Worm (Caenorhabditis elegans) whole organism, L2 larva: Measurements from ENCODE around the gene srz-62.

Source experiments
- C34F6.9 ChIP-seq: fragments of 150-350 bp; optimal IDR thresholded peaks from 2 replicates; lab custom pipeline; 2014; ENCODE audit warnings: missing biosample characterization, missing genetic modification characterization
- R02D3.7 ChIP-seq: fragments of 150-350 bp; optimal IDR thresholded peaks from 2 replicates; lab custom pipeline; 2014; ENCODE audit warnings: missing biosample characterization, missing genetic modification characterization
- Y55F3AM.14 ChIP-seq: fragments of 200-800 bp; sonication (Bioruptor generic); optimal IDR thresholded peaks from 2 replicates; lab custom pipeline; 2018; ENCODE audit warnings: mild to moderate bottlenecking, missing genetic modification characterization, missing compliant biosample characterization
- alr-1 ChIP-seq: fragments of 150-350 bp; optimal IDR thresholded peaks from 2 replicates; lab custom pipeline; 2014; ENCODE audit warnings: missing biosample characterization, missing genetic modification characterization
- aly-2 ChIP-seq: fragments of 150-350 bp; optimal IDR thresholded peaks from 2 replicates; lab custom pipeline; 2014; ENCODE audit warnings: missing biosample characterization, missing genetic modification characterization
- ama-1 ChIP-seq: fragments of 150-350 bp; optimal IDR thresholded peaks from 2 replicates; lab custom pipeline; 2018; ENCODE audit warnings: inconsistent platforms
- blmp-1 ChIP-seq: sonication (generic microtip); optimal IDR thresholded peaks from 2 replicates; lab custom pipeline; 2017; ENCODE audit warnings: missing genetic modification characterization, mild to moderate bottlenecking, missing compliant biosample characterization, antibody characterized with exemption, moderate library complexity; ENCODE audit not compliant: insufficient read depth
- crh-2 ChIP-seq: sonication (generic microtip); optimal IDR thresholded peaks from 2 replicates; lab custom pipeline; 2017; ENCODE audit warnings: missing biosample characterization, missing genetic modification characterization
- dmd-4 ChIP-seq: sonication (generic microtip); optimal IDR thresholded peaks from 2 replicates; lab custom pipeline; 2017; ENCODE audit warnings: missing biosample characterization, missing genetic modification characterization
- egl-27 ChIP-seq: sonication (generic microtip); optimal IDR thresholded peaks from 3 replicates; lab custom pipeline; 2017; ENCODE audit warnings: missing biosample characterization, missing genetic modification reagents, missing genetic modification characterization
- elt-1 ChIP-seq: fragments of 150-350 bp; optimal IDR thresholded peaks from 2 replicates; lab custom pipeline; 2014; ENCODE audit warnings: missing biosample characterization, missing genetic modification characterization
- elt-3 ChIP-seq: sonication (generic microtip); optimal IDR thresholded peaks from 2 replicates; lab custom pipeline; 2017; ENCODE audit warnings: missing biosample characterization, missing genetic modification characterization
- fos-1 ChIP-seq: fragments of 150-350 bp; optimal IDR thresholded peaks from 2 replicates; lab custom pipeline; 2014; ENCODE audit warnings: missing biosample characterization, missing genetic modification characterization
- gmeb-1 ChIP-seq: fragments of 150-350 bp; optimal IDR thresholded peaks from 2 replicates; lab custom pipeline; 2014; ENCODE audit warnings: missing biosample characterization, missing genetic modification characterization
- lin-39 ChIP-seq: fragments of 150-350 bp; optimal IDR thresholded peaks from 2 replicates; lab custom pipeline; 2014; ENCODE audit warnings: missing biosample characterization, missing genetic modification reagents, missing genetic modification characterization
- lsy-2 ChIP-seq, 2 experiments: fragments of 150-350 bp in 1 of 2; sonication (generic microtip) in 1 of 2; optimal IDR thresholded peaks; 2 replicates each; lab custom pipeline; 2014 to 2017; ENCODE audit warnings: missing biosample characterization in 2 of 2, missing genetic modification characterization in 2 of 2
- mab-5 ChIP-seq: fragments of 150-350 bp; optimal IDR thresholded peaks from 2 replicates; lab custom pipeline; 2014; ENCODE audit warnings: missing biosample characterization, missing genetic modification characterization
- mdl-1 ChIP-seq, 2 experiments: fragments of 150-350 bp in 1 of 2; sonication (generic microtip) in 1 of 2; optimal IDR thresholded peaks; 2 replicates each; lab custom pipeline; 2017; ENCODE audit warnings: missing biosample characterization in 2 of 2, missing genetic modification characterization in 2 of 2
- nhr-11 ChIP-seq: fragments of 150-350 bp; optimal IDR thresholded peaks from 2 replicates; lab custom pipeline; 2014; ENCODE audit warnings: missing biosample characterization, missing genetic modification characterization
- nhr-12 ChIP-seq: fragments of 150-350 bp; optimal IDR thresholded peaks from 2 replicates; lab custom pipeline; 2014; ENCODE audit warnings: missing biosample characterization, missing genetic modification characterization
- nhr-23 ChIP-seq: fragments of 150-350 bp; optimal IDR thresholded peaks from 2 replicates; lab custom pipeline; 2014; ENCODE audit warnings: missing biosample characterization, missing genetic modification reagents, missing genetic modification characterization
- nhr-237 ChIP-seq: fragments of 150-350 bp; optimal IDR thresholded peaks from 2 replicates; lab custom pipeline; 2014; ENCODE audit warnings: missing biosample characterization, missing genetic modification characterization
- nhr-25 ChIP-seq: fragments of 150-350 bp; sonication (generic microtip); optimal IDR thresholded peaks from 3 replicates; lab custom pipeline; 2014; ENCODE audit warnings: missing biosample characterization, missing genetic modification characterization
- nhr-6 ChIP-seq: fragments of 150-350 bp; optimal IDR thresholded peaks from 2 replicates; lab custom pipeline; 2014; ENCODE audit warnings: missing biosample characterization, missing genetic modification characterization
- nhr-77 ChIP-seq: fragments of 150-350 bp; optimal IDR thresholded peaks from 2 replicates; lab custom pipeline; 2014; ENCODE audit warnings: missing biosample characterization, missing genetic modification characterization
- peb-1 ChIP-seq: fragments of 150-350 bp; optimal IDR thresholded peaks from 2 replicates; lab custom pipeline; 2014; ENCODE audit warnings: missing biosample characterization, missing genetic modification characterization
- skn-1 ChIP-seq: sonication (generic microtip); optimal IDR thresholded peaks from 2 replicates; lab custom pipeline; 2017; ENCODE audit warnings: missing biosample characterization, missing genetic modification characterization
- sma-3 ChIP-seq: sonication (generic microtip); optimal IDR thresholded peaks from 2 replicates; lab custom pipeline; 2016; ENCODE audit warnings: missing genetic modification reagents, missing genetic modification characterization, missing compliant biosample characterization
- sma-9 ChIP-seq, 2 experiments: fragments of 150-350 bp in 1 of 2; sonication (generic microtip) in 1 of 2; optimal IDR thresholded peaks; 2 replicates each; lab custom pipeline; 2014 to 2016; ENCODE audit warnings: missing genetic modification characterization in 2 of 2, mild to moderate bottlenecking in 1 of 2, missing biosample characterization in 1 of 2, missing compliant biosample characterization in 1 of 2, missing genetic modification reagents in 1 of 2, moderate library complexity in 1 of 2
- snpc-4 ChIP-seq: fragments of 150-350 bp; optimal IDR thresholded peaks from 2 replicates; lab custom pipeline; 2014; ENCODE audit warnings: missing biosample characterization, missing genetic modification characterization
- unc-39 ChIP-seq: fragments of 150-350 bp; optimal IDR thresholded peaks from 2 replicates; lab custom pipeline; 2014; ENCODE audit warnings: missing biosample characterization, missing genetic modification characterization
- unc-55 ChIP-seq: fragments of 150-350 bp; sonication (generic microtip); optimal IDR thresholded peaks from 3 replicates; lab custom pipeline; 2014; ENCODE audit warnings: missing biosample characterization, missing genetic modification reagents, missing genetic modification characterization
- zag-1 ChIP-seq: fragments of 150-350 bp; optimal IDR thresholded peaks from 2 replicates; lab custom pipeline; 2014; ENCODE audit warnings: missing biosample characterization, missing genetic modification characterization
- ztf-11 ChIP-seq: sonication (generic microtip); optimal IDR thresholded peaks from 2 replicates; lab custom pipeline; 2017; ENCODE audit warnings: missing biosample characterization, missing genetic modification characterization
- ztf-4 ChIP-seq: fragments of 150-350 bp; optimal IDR thresholded peaks from 2 replicates; lab custom pipeline; 2014; ENCODE audit warnings: missing biosample characterization, missing genetic modification characterization

srz-62 gene

ce11 chrIV:3894770-3895169, 5.5 kb upstream of the srz-62 start, which contains the start of gene dct-8:
Gene dct-8 (plus strand): TSS chrIV:3895070.
- TF ChIP-seq egl-27 (tag; lab: Kevin White, UChicago) = no peak
- no peak for TF ChIP-seq elt-1 (tag; lab: Kevin White, UChicago)
- TF ChIP-seq lsy-2 (tag; optimal IDR thresholded peaks at IDR 0.05; lab: Kevin White, UChicago) = no peak
- TF ChIP-seq mab-5 (tag; lab: Kevin White, UChicago) = no peak
- no peak for TF ChIP-seq Y55F3AM.14 (GFP tag; lab: Kevin White, UChicago)
- no peak for TF ChIP-seq nhr-12 (tag; lab: Kevin White, UChicago)
- TF ChIP-seq nhr-77 (tag; lab: Kevin White, UChicago) = no peak
- TF ChIP-seq aly-2 (tag; lab: Kevin White, UChicago) = no peak
- TF ChIP-seq nhr-25 (tag; lab: Kevin White, UChicago) = no peak
- no peak for TF ChIP-seq ztf-4 (tag; lab: Kevin White, UChicago)
- no peak for TF ChIP-seq ztf-11
- no peak for TF ChIP-seq C34F6.9
- no peak for TF ChIP-seq zag-1 (tag; lab: Kevin White, UChicago)
- TF ChIP-seq nhr-6 (tag; lab: Kevin White, UChicago) = no peak
- no peak for TF ChIP-seq nhr-11
- TF ChIP-seq unc-39 = no peak
- TF ChIP-seq mdl-1 (tag; optimal IDR thresholded peaks at IDR 0.05; lab: Kevin White, UChicago) = no peak
- TF ChIP-seq sma-3 (GFP tag; lab: Kevin White, UChicago) = no peak
- TF ChIP-seq peb-1 = no peak
- no peak for TF ChIP-seq crh-2 (tag; lab: Kevin White, UChicago)

ce11 chrIV:3902955-3903354, 2.7 kb downstream of the srz-62 start, which contains the start of gene F56D6.6:
Gene F56D6.6 (plus strand): TSS chrIV:3903255.
- TF ChIP-seq gmeb-1 (tag; lab: Kevin White, UChicago) = no peak
- no peak for TF ChIP-seq nhr-12 (tag; lab: Kevin White, UChicago)
- no peak for TF ChIP-seq nhr-77 (tag; lab: Kevin White, UChicago)
- no peak for TF ChIP-seq lin-39 (tag; lab: Kevin White, UChicago)
- no peak for TF ChIP-seq R02D3.7 (tag; lab: Kevin White, UChicago)
- no peak for TF ChIP-seq mdl-1 (tag; optimal IDR thresholded peaks at IDR 0.05; lab: Kevin White, UChicago)
- TF ChIP-seq ama-1 = no peak
- no peak for TF ChIP-seq nhr-11
- TF ChIP-seq unc-55 (GFP tag; lab: Kevin White, UChicago) = no peak
- no peak for TF ChIP-seq lsy-2 (tag; optimal IDR thresholded peaks at IDR 0.05; lab: Kevin White, UChicago)
- TF ChIP-seq dmd-4 = no peak
- TF ChIP-seq sma-9 (GFP tag; optimal IDR thresholded peaks at IDR 0.05; lab: Kevin White, UChicago) = no peak
- no peak for TF ChIP-seq sma-9 (tag; optimal IDR thresholded peaks at IDR 0.05; lab: Kevin White, UChicago)
- TF ChIP-seq fos-1 (tag; lab: Kevin White, UChicago) = no peak
- no peak for TF ChIP-seq nhr-237
- no peak for TF ChIP-seq ztf-4 (tag; lab: Kevin White, UChicago)
- TF ChIP-seq egl-27 (tag; lab: Kevin White, UChicago) = no peak

ce11 chrIV:3904620-3905019, 4.3 kb downstream of the srz-62 start, which contains the start of gene F56D6.21:
Gene F56D6.21 (plus strand): TSS chrIV:3904920.
- TF ChIP-seq egl-27 (tag; lab: Kevin White, UChicago) = no peak
- TF ChIP-seq snpc-4 (tag; lab: Kevin White, UChicago) = no peak
- no peak for TF ChIP-seq blmp-1 (tag; lab: Kevin White, UChicago)

ce11 chrIV:3906393-3906792, 6.1 kb downstream of the srz-62 start, which contains the start of gene F56D6.11:
Gene F56D6.11 (minus strand): TSS chrIV:3906493.
- TF ChIP-seq nhr-237 = no peak
- TF ChIP-seq mdl-1 (tag; optimal IDR thresholded peaks at IDR 0.05; lab: Kevin White, UChicago) = no peak
- no peak for TF ChIP-seq alr-1
- no peak for TF ChIP-seq sma-3 (GFP tag; lab: Kevin White, UChicago)
- no peak for TF ChIP-seq ama-1
- no peak for TF ChIP-seq nhr-12 (tag; lab: Kevin White, UChicago)
- no peak for TF ChIP-seq lsy-2 (tag; optimal IDR thresholded peaks at IDR 0.05; lab: Kevin White, UChicago)
- TF ChIP-seq egl-27 (tag; lab: Kevin White, UChicago) = no peak
- TF ChIP-seq nhr-23 (tag; lab: Kevin White, UChicago) = no peak
- no peak for TF ChIP-seq skn-1 (tag; lab: Kevin White, UChicago)
- TF ChIP-seq elt-1 (tag; lab: Kevin White, UChicago) = no peak
- TF ChIP-seq elt-3 = no peak
- TF ChIP-seq lin-39 (tag; lab: Kevin White, UChicago) = no peak
- TF ChIP-seq nhr-25 (tag; lab: Kevin White, UChicago) = no peak
